Worm (Caenorhabditis elegans): Measurements from ENCODE around the gene F35B3.3.

The F35B3.3 gene

DNA sequence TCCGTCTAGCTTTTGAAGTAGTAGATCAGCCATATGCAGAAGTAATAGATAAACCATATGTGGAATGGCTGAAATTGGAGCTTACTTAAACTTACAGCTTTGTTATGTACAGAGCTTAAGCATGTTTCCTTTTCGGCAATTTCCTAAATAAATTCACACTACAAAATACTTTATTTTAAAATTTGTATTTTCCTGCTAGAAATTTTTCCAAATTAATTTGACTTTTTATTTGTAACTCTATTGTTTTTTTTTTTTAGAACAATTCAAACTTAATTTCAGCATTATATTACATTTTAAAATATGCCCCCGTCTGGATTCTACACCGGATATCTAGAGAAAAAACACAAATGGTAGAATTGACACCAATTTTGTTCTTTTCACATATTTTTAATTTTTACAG is at the start of gene F35B3.3:
TSS of gene F35B3.3 (plus strand) at position 301 of the 400 bp plus-strand sequence.
- TF ChIP-seq tra-4 (tag; optimal IDR thresholded peaks at IDR 0.05) (no peak), sea-1 (GFP tag; conservative IDR thresholded peaks at IDR 0.05) (no peak), pes-1 (GFP tag; IDR thresholded peaks at IDR 0.05) (no peak), ets-7 (tag; optimal IDR thresholded peaks at IDR 0.05) (no peak), hnd-1 (tag; optimal IDR thresholded peaks at IDR 0.05) (no peak), tbx-11 (GFP tag; IDR thresholded peaks at IDR 0.05) (no peak), tbx-37 (GFP tag; conservative IDR thresholded peaks at IDR 0.05) (no peak), ama-1 (optimal IDR thresholded peaks at IDR 0.05) (no peak), hmbx-1 (tag; optimal IDR thresholded peaks at IDR 0.05) (no peak), ceh-13 (GFP tag; optimal IDR thresholded peaks at IDR 0.05) (no peak), F13C5.2 (tag; optimal IDR thresholded peaks at IDR 0.05) (no peak), ceh-36 (tag; optimal IDR thresholded peaks at IDR 0.05) (no peak), flt-1 (GFP tag; IDR thresholded peaks at IDR 0.05) (no peak), aly-1 (tag; optimal IDR thresholded peaks at IDR 0.05) (no peak), B0310.2 (tag; optimal IDR thresholded peaks at IDR 0.05) (no peak), scrt-1 (GFP tag; IDR thresholded peaks at IDR 0.05) (no peak), hmg-4 (GFP tag; optimal IDR thresholded peaks at IDR 0.05) (no peak)

- TF ChIP-seq tbx-37 (GFP tag; conservative IDR thresholded peaks at IDR 0.05) (no peak), ceh-36 (tag; optimal IDR thresholded peaks at IDR 0.05) (no peak), B0310.2 (tag; optimal IDR thresholded peaks at IDR 0.05) (no peak), scrt-1 (GFP tag; IDR thresholded peaks at IDR 0.05) (no peak), ama-1 (optimal IDR thresholded peaks at IDR 0.05) (no peak)
Measured at ce11 chrX:16963519-16963971, 49.7 kb upstream of the F35B3.3 start, which contains the start of the genes F52G3.1 and F52G3.7. TSS of gene F52G3.1 (plus strand) at chrX:16963871. TSS of gene F52G3.7 (plus strand) at chrX:16963921.

- TF ChIP-seq aly-1 (tag; optimal IDR thresholded peaks at IDR 0.05) (no peak), B0310.2 (tag; optimal IDR thresholded peaks at IDR 0.05) (no peak), scrt-1 (GFP tag; IDR thresholded peaks at IDR 0.05) (no peak), ceh-36 (tag; optimal IDR thresholded peaks at IDR 0.05) (no peak)
Measured at ce11 chrX:16965888-16966287, 47.4 kb upstream of the F35B3.3 start.

DNA sequence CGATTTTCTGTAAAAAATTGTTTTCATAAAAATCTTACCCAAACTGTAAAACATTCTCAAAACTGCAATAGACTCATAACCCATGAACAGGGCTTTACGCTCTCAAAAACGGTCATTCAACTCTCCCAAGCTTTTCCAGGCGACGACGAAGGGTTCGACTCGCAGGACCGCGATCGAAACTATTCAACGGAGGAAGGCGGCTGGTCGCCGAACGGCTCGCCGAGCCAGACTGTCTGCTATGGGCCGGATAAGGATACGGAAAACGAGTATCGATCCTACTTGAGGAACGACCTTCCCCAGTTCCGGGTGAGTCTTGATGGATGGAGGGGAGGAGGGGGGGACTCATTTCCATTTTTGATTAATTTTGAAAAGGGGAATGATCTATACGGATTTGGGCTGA is 45.4 kb upstream of the F35B3.3 start:
- TF ChIP-seq tra-4 (tag; optimal IDR thresholded peaks at IDR 0.05) (no peak), F13C5.2 (tag; optimal IDR thresholded peaks at IDR 0.05) (no peak), pes-1 (GFP tag; IDR thresholded peaks at IDR 0.05) (no peak), hnd-1 (tag; optimal IDR thresholded peaks at IDR 0.05) (no peak), ets-7 (tag; optimal IDR thresholded peaks at IDR 0.05) (no peak), ceh-13 (GFP tag; optimal IDR thresholded peaks at IDR 0.05) (no peak), ceh-36 (tag; optimal IDR thresholded peaks at IDR 0.05) (no peak), sea-1 (GFP tag; conservative IDR thresholded peaks at IDR 0.05) (no peak), B0310.2 (tag; optimal IDR thresholded peaks at IDR 0.05) (no peak), tbx-37 (GFP tag; conservative IDR thresholded peaks at IDR 0.05) (no peak), ama-1 (optimal IDR thresholded peaks at IDR 0.05) (no peak), hmbx-1 (tag; optimal IDR thresholded peaks at IDR 0.05) (no peak), scrt-1 (GFP tag; IDR thresholded peaks at IDR 0.05) (no peak), tbx-11 (GFP tag; IDR thresholded peaks at IDR 0.05) (no peak), flt-1 (GFP tag; IDR thresholded peaks at IDR 0.05) (no peak), aly-1 (tag; optimal IDR thresholded peaks at IDR 0.05) (no peak), hmg-4 (GFP tag; optimal IDR thresholded peaks at IDR 0.05) (no peak)

DNA sequence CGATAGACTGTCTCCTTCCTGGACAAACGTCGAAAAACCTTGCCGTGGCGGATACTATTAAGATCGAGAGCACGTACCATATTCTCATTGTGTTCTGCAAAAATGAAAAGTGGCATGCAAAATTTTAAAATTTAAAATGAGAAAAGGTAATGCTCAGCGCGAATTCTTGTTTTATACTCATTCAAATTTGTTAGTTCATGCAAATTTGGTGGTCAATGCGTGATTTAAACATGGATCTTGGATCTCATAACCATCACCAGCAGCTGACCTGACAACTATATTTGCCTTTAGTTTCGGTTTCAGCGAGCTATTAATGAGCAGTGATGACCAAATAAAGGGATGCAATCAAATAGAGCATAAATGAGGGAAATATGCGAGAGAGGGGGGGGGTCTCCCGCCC is 37.2 kb upstream of the F35B3.3 start, which contains the start of gene F52G3.5:
TSS of gene F52G3.5 (minus strand) at position 101 of the 400 bp plus-strand sequence.
- TF ChIP-seq sea-1 (GFP tag; conservative IDR thresholded peaks at IDR 0.05) (no peak), ceh-13 (GFP tag; optimal IDR thresholded peaks at IDR 0.05) (no peak), ceh-36 (tag; optimal IDR thresholded peaks at IDR 0.05) (no peak), ets-7 (tag; optimal IDR thresholded peaks at IDR 0.05) (no peak), pes-1 (GFP tag; IDR thresholded peaks at IDR 0.05) (no peak), ama-1 (optimal IDR thresholded peaks at IDR 0.05) (no peak), flt-1 (GFP tag; IDR thresholded peaks at IDR 0.05) (no peak), aly-1 (tag; optimal IDR thresholded peaks at IDR 0.05) (no peak), tbx-37 (GFP tag; conservative IDR thresholded peaks at IDR 0.05) (no peak), tbx-11 (GFP tag; IDR thresholded peaks at IDR 0.05) (no peak), hmbx-1 (tag; optimal IDR thresholded peaks at IDR 0.05) (no peak), F13C5.2 (tag; optimal IDR thresholded peaks at IDR 0.05) (no peak)

DNA sequence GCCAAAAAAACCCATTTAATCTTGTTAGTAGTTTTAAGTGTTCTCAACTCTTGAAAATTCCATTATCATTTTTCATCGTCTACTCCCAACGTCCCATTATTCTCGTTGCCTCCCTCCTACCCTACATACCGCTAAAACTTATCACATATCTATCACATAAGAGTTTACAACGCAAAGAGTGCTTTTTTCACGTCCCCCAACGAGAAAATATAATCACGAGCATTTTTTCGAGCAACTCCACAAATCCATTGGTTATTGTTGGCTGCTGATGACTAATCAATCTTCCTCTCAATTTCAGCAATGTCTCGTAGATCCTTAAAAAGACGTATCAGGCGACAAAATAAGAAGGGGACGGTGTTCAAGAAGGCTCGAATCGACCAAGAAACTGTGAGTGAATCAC is 35.0 kb upstream of the F35B3.3 start, which contains the start of gene mbl-1:
TSS of gene mbl-1 (plus strand) at position 301 of the 400 bp plus-strand sequence.
- no peak for TF ChIP-seq B0310.2 (tag; optimal IDR thresholded peaks at IDR 0.05)
- TF ChIP-seq F13C5.2 (tag; optimal IDR thresholded peaks at IDR 0.05), result no peak
- no peak for TF ChIP-seq ama-1 (optimal IDR thresholded peaks at IDR 0.05)
- TF ChIP-seq pes-1 (GFP tag; IDR thresholded peaks at IDR 0.05), result no peak
- no peak for TF ChIP-seq ets-7 (tag; optimal IDR thresholded peaks at IDR 0.05)
- no peak for TF ChIP-seq ceh-36 (tag; optimal IDR thresholded peaks at IDR 0.05)
- no peak for TF ChIP-seq hnd-1 (tag; optimal IDR thresholded peaks at IDR 0.05)
- no peak for TF ChIP-seq tbx-11 (GFP tag; IDR thresholded peaks at IDR 0.05)
- TF ChIP-seq aly-1 (tag; optimal IDR thresholded peaks at IDR 0.05), result no peak
- no peak for TF ChIP-seq sea-1 (GFP tag; conservative IDR thresholded peaks at IDR 0.05)
- TF ChIP-seq tbx-37 (GFP tag; conservative IDR thresholded peaks at IDR 0.05), result no peak
- no peak for TF ChIP-seq flt-1 (GFP tag; IDR thresholded peaks at IDR 0.05)
- TF ChIP-seq hmg-4 (GFP tag; optimal IDR thresholded peaks at IDR 0.05), result no peak
- no peak for TF ChIP-seq hmbx-1 (tag; optimal IDR thresholded peaks at IDR 0.05)
- TF ChIP-seq ceh-13 (GFP tag; optimal IDR thresholded peaks at IDR 0.05), result no peak
- TF ChIP-seq scrt-1 (GFP tag; IDR thresholded peaks at IDR 0.05), result no peak
- no peak for TF ChIP-seq tra-4 (tag; optimal IDR thresholded peaks at IDR 0.05)

- no peak for TF ChIP-seq flt-1 (GFP tag; IDR thresholded peaks at IDR 0.05)
Measured at ce11 chrX:16988367-16988766, 24.9 kb upstream of the F35B3.3 start.

DNA sequence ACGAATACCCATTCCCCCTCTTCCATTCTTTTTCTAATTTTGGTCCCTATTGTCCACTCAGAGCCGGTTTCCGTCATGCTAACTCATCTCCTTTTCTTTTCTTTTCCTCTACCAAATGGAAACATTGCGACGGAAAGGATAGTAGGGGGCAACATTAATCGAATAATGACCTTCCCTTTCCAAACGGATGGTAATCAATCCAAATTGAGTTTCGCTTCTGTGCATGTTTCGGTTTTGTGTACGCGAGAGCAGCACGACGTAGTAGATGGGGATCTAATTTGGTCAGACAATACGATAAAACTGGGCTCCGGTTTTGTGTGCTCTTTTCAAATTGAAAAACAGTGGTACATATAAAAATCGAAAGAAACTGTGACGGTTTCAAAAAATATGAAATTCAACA is 21.8 kb upstream of the F35B3.3 start:
- no peak for TF ChIP-seq hnd-1 (tag; optimal IDR thresholded peaks at IDR 0.05)
- TF ChIP-seq aly-1 (tag; optimal IDR thresholded peaks at IDR 0.05), result no peak
- no peak for TF ChIP-seq tbx-11 (GFP tag; IDR thresholded peaks at IDR 0.05)
- no peak for TF ChIP-seq ets-7 (tag; optimal IDR thresholded peaks at IDR 0.05)
- TF ChIP-seq scrt-1 (GFP tag; IDR thresholded peaks at IDR 0.05), result no peak
- TF ChIP-seq pes-1 (GFP tag; IDR thresholded peaks at IDR 0.05), result no peak
- no peak for TF ChIP-seq F13C5.2 (tag; optimal IDR thresholded peaks at IDR 0.05)
- no peak for TF ChIP-seq flt-1 (GFP tag; IDR thresholded peaks at IDR 0.05)
- TF ChIP-seq hmbx-1 (tag; optimal IDR thresholded peaks at IDR 0.05), result no peak
- TF ChIP-seq tbx-37 (GFP tag; conservative IDR thresholded peaks at IDR 0.05), result no peak
- TF ChIP-seq tra-4 (tag; optimal IDR thresholded peaks at IDR 0.05), result no peak
- TF ChIP-seq ceh-36 (tag; optimal IDR thresholded peaks at IDR 0.05), result no peak
- TF ChIP-seq B0310.2 (tag; optimal IDR thresholded peaks at IDR 0.05), result no peak
- no peak for TF ChIP-seq ama-1 (optimal IDR thresholded peaks at IDR 0.05)
